Worm (Caenorhabditis elegans) whole organism, late embryonic: Measurements from ENCODE around the gene R05H10.1.

Source experiments
- ahr-1 ChIP-seq: sonication (generic microtip); optimal IDR thresholded peaks from 2 replicates; lab custom pipeline; 2016; ENCODE audit warnings: missing genetic modification characterization, missing compliant biosample characterization
- ceh-34 ChIP-seq: sonication (generic microtip); optimal IDR thresholded peaks from 2 replicates; lab custom pipeline; 2016; ENCODE audit warnings: mild to moderate bottlenecking, missing genetic modification characterization, missing compliant biosample characterization
- ceh-6 ChIP-seq: fragments of 200-800 bp; sonication (Bioruptor generic); optimal IDR thresholded peaks from 2 replicates; lab custom pipeline; 2018; ENCODE audit warnings: mild to moderate bottlenecking, missing genetic modification characterization, missing compliant biosample characterization
- dve-1 ChIP-seq: sonication (generic microtip); optimal IDR thresholded peaks from 2 replicates; lab custom pipeline; 2017; ENCODE audit warnings: antibody characterized with exemption, mild to moderate bottlenecking, missing genetic modification characterization, missing compliant biosample characterization
- hlh-30 ChIP-seq: sonication (generic microtip); optimal IDR thresholded peaks from 2 replicates; lab custom pipeline; 2017; ENCODE audit warnings: antibody characterized with exemption, missing genetic modification characterization, missing compliant biosample characterization; ENCODE audit not compliant: insufficient read depth
- nhr-11 ChIP-seq: fragments of 150-350 bp; optimal IDR thresholded peaks from 2 replicates; lab custom pipeline; 2014; ENCODE audit warnings: missing biosample characterization, missing genetic modification characterization
- pqm-1 ChIP-seq: sonication (generic microtip); optimal IDR thresholded peaks from 2 replicates; lab custom pipeline; 2016; ENCODE audit warnings: missing genetic modification characterization, missing compliant biosample characterization
- pros-1 ChIP-seq: fragments of 150-350 bp; optimal IDR thresholded peaks from 2 replicates; lab custom pipeline; 2014; ENCODE audit warnings: missing biosample characterization, missing genetic modification reagents, missing genetic modification characterization
- rnt-1 ChIP-seq: sonication (generic microtip); optimal IDR thresholded peaks from 2 replicates; lab custom pipeline; 2016; ENCODE audit warnings: missing genetic modification characterization, missing compliant biosample characterization
- tbx-2 ChIP-seq: sonication (generic microtip); optimal IDR thresholded peaks from 2 replicates; lab custom pipeline; 2016; ENCODE audit warnings: missing genetic modification characterization, missing compliant biosample characterization
- unc-55 ChIP-seq: sonication (generic microtip); optimal IDR thresholded peaks from 2 replicates; lab custom pipeline; 2017; ENCODE audit warnings: missing biosample characterization, missing genetic modification reagents, missing genetic modification characterization
- zip-5 ChIP-seq: sonication (generic microtip); optimal IDR thresholded peaks from 2 replicates; lab custom pipeline; 2016; ENCODE audit warnings: missing genetic modification characterization, missing compliant biosample characterization

- TF ChIP-seq zip-5 (tag; lab: Kevin White, UChicago) (no peak), unc-55 (no peak), ceh-34 (tag; lab: Kevin White, UChicago) (no peak), ahr-1 (tag; lab: Kevin White, UChicago) (no peak), ceh-6 (GFP tag; lab: Kevin White, UChicago) (no peak), dve-1 (tag; lab: Kevin White, UChicago) (no peak), rnt-1 (no peak), tbx-2 (no peak), nhr-11 (tag; lab: Kevin White, UChicago) (no peak), hlh-30 (no peak), pros-1 (no peak), pqm-1 (tag; lab: Kevin White, UChicago) (no peak)
Observed at ce11 chrII:14849897-14850296, 1.7 kb upstream of the R05H10.1 start.
